Fruit fly (Drosophila melanogaster): ENCODE measurements around the gene CG6656.

- no peak for TF ChIP-seq CG11902 (GFP tag; optimal IDR thresholded peaks at IDR 0.05)
- TF ChIP-seq CG6792 (GFP tag; optimal IDR thresholded peaks at IDR 0.05): no peak
- no peak for TF ChIP-seq CG10669 (GFP tag; optimal IDR thresholded peaks at IDR 0.05)
- TF ChIP-seq Hr4 (GFP tag; optimal IDR thresholded peaks at IDR 0.05): no peak
- TF ChIP-seq Hr39 (GFP tag; optimal IDR thresholded peaks at IDR 0.05): no peak
- TF ChIP-seq CG11294 (GFP tag; IDR thresholded peaks at IDR 0.05): no peak
- no peak for TF ChIP-seq esn (GFP tag; optimal IDR thresholded peaks at IDR 0.05)
- no peak for TF ChIP-seq CG15336 (GFP tag; IDR thresholded peaks at IDR 0.05)
- TF ChIP-seq OdsH (GFP tag; optimal IDR thresholded peaks at IDR 0.05): no peak
- TF ChIP-seq Sox15 (GFP tag; optimal IDR thresholded peaks at IDR 0.05): no peak
- TF ChIP-seq ss (GFP tag; optimal IDR thresholded peaks at IDR 0.05): no peak
- TF ChIP-seq CG8319 (GFP tag; optimal IDR thresholded peaks at IDR 0.05): no peak
These were observed 23.2 kb upstream of the CG6656 start for dm6 chr3R:21851592-21852578.
